Worm (Caenorhabditis elegans) whole organism, mixed stage, embryonic: ENCODE data around the gene arc-1.

Source experiments
- M03D4.4 ChIP-seq: sonication (generic microtip); optimal IDR thresholded peaks from 2 replicates; lab custom pipeline; 2017; ENCODE audit warnings: mild to moderate bottlenecking, missing genetic modification characterization, missing compliant biosample characterization
- bed-3 ChIP-seq: fragments of 200-800 bp; sonication (Bioruptor generic); optimal IDR thresholded peaks from 3 replicates; lab custom pipeline; 2018; ENCODE audit warnings: mild to moderate bottlenecking, missing genetic modification characterization, moderate library complexity, missing compliant biosample characterization
- blmp-1 ChIP-seq: fragments of 150-350 bp; optimal IDR thresholded peaks from 2 replicates; lab custom pipeline; 2014; ENCODE audit warnings: missing biosample characterization, missing genetic modification characterization
- ceh-39 ChIP-seq: fragments of 150-350 bp; optimal IDR thresholded peaks from 2 replicates; lab custom pipeline; 2014; ENCODE audit warnings: missing biosample characterization, missing genetic modification characterization
- ceh-83 ChIP-seq: fragments of 200-800 bp; sonication (Bioruptor generic); optimal IDR thresholded peaks from 2 replicates; lab custom pipeline; 2018; ENCODE audit warnings: mild to moderate bottlenecking, missing genetic modification characterization, missing compliant biosample characterization
- ces-1 ChIP-seq: fragments of 150-350 bp; optimal IDR thresholded peaks from 2 replicates; lab custom pipeline; 2014; ENCODE audit warnings: missing biosample characterization, missing genetic modification reagents, missing genetic modification characterization
- drap-1 ChIP-seq: fragments of 200-800 bp; sonication (Bioruptor generic); optimal IDR thresholded peaks from 3 replicates; lab custom pipeline; 2018; ENCODE audit warnings: mild to moderate bottlenecking, missing genetic modification characterization, missing compliant biosample characterization
- elt-1 ChIP-seq: sonication (generic microtip); optimal IDR thresholded peaks from 2 replicates; lab custom pipeline; 2017; ENCODE audit warnings: missing genetic modification characterization, mild to moderate bottlenecking, missing compliant biosample characterization, antibody characterized with exemption, moderate library complexity, borderline replicate concordance; ENCODE audit not compliant: insufficient read depth
- elt-3 ChIP-seq: fragments of 150-350 bp; optimal IDR thresholded peaks from 2 replicates; lab custom pipeline; 2014; ENCODE audit warnings: missing biosample characterization, missing genetic modification characterization
- flh-1 ChIP-seq: fragments of 200-800 bp; sonication (Bioruptor generic); optimal IDR thresholded peaks from 2 replicates; lab custom pipeline; 2018; ENCODE audit warnings: mild to moderate bottlenecking, missing genetic modification characterization, moderate library complexity, missing compliant biosample characterization
- ham-2 ChIP-seq: fragments of 200-800 bp; sonication (Bioruptor generic); optimal IDR thresholded peaks from 2 replicates; lab custom pipeline; 2018; ENCODE audit warnings: mild to moderate bottlenecking, missing genetic modification characterization, missing compliant biosample characterization
- hlh-1 ChIP-seq: fragments of 150-350 bp; optimal IDR thresholded peaks from 2 replicates; lab custom pipeline; 2014; ENCODE audit warnings: missing biosample characterization, missing genetic modification reagents, missing genetic modification characterization
- lin-13 ChIP-seq: fragments of 150-350 bp; optimal IDR thresholded peaks from 2 replicates; lab custom pipeline; 2014; ENCODE audit warnings: missing biosample characterization, missing genetic modification characterization
- lin-32 ChIP-seq: fragments of 200-800 bp; sonication (Bioruptor generic); optimal IDR thresholded peaks from 2 replicates; lab custom pipeline; 2018; ENCODE audit warnings: mild to moderate bottlenecking, missing genetic modification characterization, missing compliant biosample characterization
- lsy-2 ChIP-seq: fragments of 150-350 bp; optimal IDR thresholded peaks from 2 replicates; lab custom pipeline; 2014; ENCODE audit warnings: missing biosample characterization, missing genetic modification characterization
- mep-1 ChIP-seq: fragments of 150-350 bp; optimal IDR thresholded peaks from 2 replicates; lab custom pipeline; 2017; ENCODE audit warnings: missing biosample characterization, missing genetic modification reagents, missing genetic modification characterization, inconsistent platforms
- mls-2 ChIP-seq: sonication (generic microtip); optimal IDR thresholded peaks from 2 replicates; lab custom pipeline; 2016; ENCODE audit warnings: mild to moderate bottlenecking, missing genetic modification characterization, moderate library complexity, missing compliant biosample characterization
- nhr-2 ChIP-seq: fragments of 150-350 bp; optimal IDR thresholded peaks from 2 replicates; lab custom pipeline; 2014; ENCODE audit warnings: missing biosample characterization, missing genetic modification characterization
- nhr-237 ChIP-seq: fragments of 150-350 bp; optimal IDR thresholded peaks from 2 replicates; lab custom pipeline; 2014; ENCODE audit warnings: missing biosample characterization, missing genetic modification characterization
- nhr-28 ChIP-seq: fragments of 150-350 bp; optimal IDR thresholded peaks from 2 replicates; lab custom pipeline; 2014; ENCODE audit warnings: missing biosample characterization, missing genetic modification characterization
- nhr-76 ChIP-seq: sonication (generic microtip); optimal IDR thresholded peaks from 2 replicates; lab custom pipeline; 2017; ENCODE audit warnings: missing biosample characterization, missing genetic modification characterization
- pha-4 ChIP-seq: fragments of 150-350 bp; optimal IDR thresholded peaks from 2 replicates; lab custom pipeline; 2018; ENCODE audit warnings: missing biosample characterization, missing genetic modification reagents, missing genetic modification characterization
- sem-2 ChIP-seq: fragments of 200-800 bp; sonication (Bioruptor generic); optimal IDR thresholded peaks from 2 replicates; lab custom pipeline; 2018; ENCODE audit warnings: mild to moderate bottlenecking, missing genetic modification characterization, missing compliant biosample characterization
- sptf-1 ChIP-seq: sonication (generic microtip); optimal IDR thresholded peaks from 2 replicates; lab custom pipeline; 2017; ENCODE audit warnings: mild to moderate bottlenecking, missing genetic modification characterization, moderate library complexity, missing compliant biosample characterization
- tbx-8 ChIP-seq: fragments of 200-800 bp; sonication (Bioruptor generic); optimal IDR thresholded peaks from 2 replicates; lab custom pipeline; 2018; ENCODE audit warnings: mild to moderate bottlenecking, missing genetic modification characterization, moderate library complexity, missing compliant biosample characterization
- unc-120 ChIP-seq: sonication (generic microtip); optimal IDR thresholded peaks from 2 replicates; lab custom pipeline; 2017; ENCODE audit warnings: missing genetic modification characterization, missing compliant biosample characterization; ENCODE audit not compliant: poor library complexity, severe bottlenecking
- unc-39 ChIP-seq: fragments of 150-350 bp; optimal IDR thresholded peaks from 2 replicates; lab custom pipeline; 2014; ENCODE audit warnings: missing biosample characterization, missing genetic modification characterization
- unc-62 ChIP-seq: fragments of 150-350 bp; optimal IDR thresholded peaks from 2 replicates; lab custom pipeline; 2014; ENCODE audit warnings: missing biosample characterization, missing genetic modification reagents, missing genetic modification characterization
- ztf-11 ChIP-seq: fragments of 150-350 bp; optimal IDR thresholded peaks from 2 replicates; lab custom pipeline; 2014; ENCODE audit warnings: missing biosample characterization, missing genetic modification characterization

The arc-1 gene

DNA sequence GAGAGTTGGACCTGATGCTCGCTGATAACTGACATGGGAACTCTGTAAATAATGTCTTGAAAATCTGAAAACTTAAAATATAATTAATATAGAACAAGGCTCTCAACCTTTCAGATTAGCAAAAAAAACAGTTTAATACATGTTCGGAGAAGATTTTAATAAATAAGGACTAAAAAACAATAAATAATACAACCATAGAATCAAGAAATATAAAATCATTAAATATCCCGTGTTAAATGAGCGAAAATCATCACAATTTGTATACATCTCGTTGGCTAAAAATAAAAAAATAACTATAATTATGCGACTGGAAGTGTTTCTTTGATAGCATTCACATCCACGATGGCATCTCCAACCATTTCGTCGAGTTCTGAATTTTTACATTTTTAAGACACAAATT, 30.0 kb downstream of the arc-1 start, which contains the start of gene Y53C12A.10:
Y53C12A.10 (minus strand) TSS at position 101 of the 400 bp plus-strand sequence.
- TF ChIP-seq blmp-1 (no peak), ces-1 (GFP tag; lab: Kevin White, UChicago) (no peak), ham-2 (GFP tag; lab: Kevin White, UChicago) (no peak), unc-39 (tag; lab: Kevin White, UChicago) (no peak)
- TF ChIP-seq, all 35 proteins: peak for 0

DNA sequence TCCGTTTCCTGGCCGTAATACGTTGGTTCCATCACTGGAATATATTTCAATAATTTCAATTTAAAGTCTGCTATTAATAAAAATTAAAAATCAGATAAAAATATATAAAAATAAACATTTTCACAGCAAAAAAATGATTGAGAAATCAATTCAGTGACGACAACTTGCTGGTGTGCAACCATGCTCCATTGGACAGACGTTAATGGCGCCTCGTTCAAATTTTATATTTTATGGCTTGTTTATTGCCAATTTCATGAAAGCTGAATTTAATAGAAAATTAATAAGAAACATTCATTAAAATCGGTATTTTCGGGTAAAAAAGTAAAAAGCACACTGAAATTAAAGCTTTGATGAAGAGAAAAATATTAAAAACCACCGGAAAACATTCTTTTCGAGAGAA, 31.4 kb downstream of the arc-1 start, which contains the start of gene Y53C12A.3:
Y53C12A.3 (minus strand) TSS at position 34 of the 400 bp plus-strand sequence.
- TF ChIP-seq nhr-237 (tag; lab: Kevin White, UChicago), result peak; percentile 43
- peak; percentile 29 for TF ChIP-seq ces-1 (GFP tag; lab: Kevin White, UChicago)
- no peak for TF ChIP-seq ceh-39 (tag; lab: Kevin White, UChicago)
- TF ChIP-seq nhr-2, result peak; percentile 11
- TF ChIP-seq sptf-1, result no peak
- no peak for TF ChIP-seq nhr-76 (tag; lab: Kevin White, UChicago)
- peak; percentile 51 for TF ChIP-seq lsy-2 (tag; lab: Kevin White, UChicago)
- TF ChIP-seq mep-1 (tag; lab: Kevin White, UChicago), result peak; percentile 31

- TF ChIP-seq mep-1 (tag; lab: Kevin White, UChicago), result no peak
- TF ChIP-seq lin-32, result no peak
- no peak for TF ChIP-seq nhr-28
- TF ChIP-seq elt-3 (tag; lab: Kevin White, UChicago), result no peak
- TF ChIP-seq tbx-8 (GFP tag; lab: Kevin White, UChicago), result no peak
- no peak for TF ChIP-seq lsy-2 (tag; lab: Kevin White, UChicago)
- no peak for TF ChIP-seq ztf-11 (tag; lab: Kevin White, UChicago)
- TF ChIP-seq M03D4.4 (tag; lab: Kevin White, UChicago), result no peak
- no peak for TF ChIP-seq pha-4 (tag; lab: Kevin White, UChicago)
- no peak for TF ChIP-seq nhr-76 (tag; lab: Kevin White, UChicago)
- TF ChIP-seq unc-120 (tag; lab: Kevin White, UChicago), result no peak
- TF ChIP-seq drap-1 (GFP tag; lab: Kevin White, UChicago), result no peak
Measured at ce11 chrII:9708835-9709299, 34.1 kb downstream of the arc-1 start, which contains the start of gene glt-5. glt-5 (minus strand) TSS chrII:9708885.

DNA sequence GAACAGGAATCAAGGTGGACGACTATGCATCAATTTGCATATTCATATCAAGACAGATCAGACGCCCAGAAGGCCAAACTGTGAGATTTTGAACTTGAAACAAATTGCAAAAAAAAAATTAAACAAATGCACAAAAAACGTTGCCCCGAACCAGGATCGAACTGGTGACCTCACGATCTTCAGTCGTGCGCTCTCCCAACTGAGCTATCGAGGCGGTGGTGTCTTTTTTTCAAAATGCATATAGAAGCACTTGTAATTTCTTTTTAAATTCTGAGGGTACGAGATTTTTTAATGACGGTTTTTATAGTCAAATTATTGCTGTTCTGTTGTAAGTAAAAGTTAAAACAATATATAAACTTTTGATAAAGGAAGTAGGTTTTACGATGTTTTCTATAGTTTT, 38.3 kb downstream of the arc-1 start:
- no peak for TF ChIP-seq sptf-1
- TF ChIP-seq ceh-83 (GFP tag; lab: Kevin White, UChicago), result peak; percentile 55

DNA sequence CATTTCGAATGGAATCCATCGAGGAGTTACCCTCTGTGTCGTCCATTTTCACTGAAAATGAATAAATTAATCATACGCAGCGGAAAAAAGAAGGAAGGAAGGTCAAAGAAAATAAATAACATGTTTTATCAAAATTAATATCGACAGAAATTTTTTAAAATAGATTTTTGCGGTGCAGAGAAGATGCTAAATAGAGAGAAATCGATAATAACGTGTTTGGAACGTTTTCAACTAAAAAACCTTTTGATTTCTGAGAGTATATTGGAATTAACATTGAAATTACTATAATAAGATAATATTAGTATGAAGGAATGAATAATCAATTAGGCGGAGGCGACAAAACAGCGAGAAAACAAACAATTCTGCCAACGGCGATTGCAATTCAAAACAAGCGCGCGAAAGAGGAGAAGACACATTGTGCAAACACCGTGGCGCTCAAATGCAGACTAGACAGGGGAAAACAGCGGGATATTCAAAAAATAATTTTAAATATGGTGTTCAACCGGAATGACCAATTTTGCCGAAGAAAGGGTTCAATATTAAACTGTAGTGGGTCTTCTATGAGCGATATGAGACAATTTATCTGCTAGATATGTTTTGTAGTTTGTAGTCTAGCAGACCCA, 41.8 kb downstream of the arc-1 start, which contains the start of gene wee-1.3:
wee-1.3 (minus strand) TSS at position 51 of the 623 bp plus-strand sequence.
- TF ChIP-seq nhr-237 (tag; lab: Kevin White, UChicago), result peak; percentile 79
- no peak for TF ChIP-seq flh-1 (GFP tag; lab: Kevin White, UChicago)
- peak; percentile 45 for TF ChIP-seq ceh-39 (tag; lab: Kevin White, UChicago)
- peak; percentile 51 for TF ChIP-seq unc-120 (tag; lab: Kevin White, UChicago)
- peak; percentile 48 for TF ChIP-seq drap-1 (GFP tag; lab: Kevin White, UChicago)
- peak; percentile 75 for TF ChIP-seq mep-1 (tag; lab: Kevin White, UChicago)
- TF ChIP-seq ces-1 (GFP tag; lab: Kevin White, UChicago), result peak; percentile 58
- TF ChIP-seq lin-13, result peak; percentile 80
- TF ChIP-seq hlh-1 (tag; lab: Kevin White, UChicago), result peak; percentile 20
- peak; percentile 47 for TF ChIP-seq mls-2 (tag; lab: Kevin White, UChicago)
- TF ChIP-seq unc-62 (GFP tag; lab: Kevin White, UChicago), result no peak
- TF ChIP-seq lin-32, result no peak
- TF ChIP-seq bed-3 (GFP tag; lab: Kevin White, UChicago), result no peak
- TF ChIP-seq lsy-2 (tag; lab: Kevin White, UChicago), result peak; percentile 89
- TF ChIP-seq pha-4 (tag; lab: Kevin White, UChicago), result peak; percentile 78
- TF ChIP-seq, all 35 proteins: peak for 11

ce11 chrII:9717904-9718303, 43.1 kb downstream of the arc-1 start, which contains the start of gene Y53C12A.6:
Y53C12A.6 (minus strand) TSS chrII:9718004.
- TF ChIP-seq mep-1 (tag; lab: Kevin White, UChicago) (no peak), flh-1 (GFP tag; lab: Kevin White, UChicago) (no peak), ces-1 (GFP tag; lab: Kevin White, UChicago) (no peak), ceh-83 (GFP tag; lab: Kevin White, UChicago) (no peak), sem-2 (GFP tag; lab: Kevin White, UChicago) (no peak), M03D4.4 (tag; lab: Kevin White, UChicago) (no peak), bed-3 (GFP tag; lab: Kevin White, UChicago) (no peak), elt-3 (tag; lab: Kevin White, UChicago) (no peak), lsy-2 (tag; lab: Kevin White, UChicago) (no peak), nhr-2 (no peak), elt-1 (tag; lab: Kevin White, UChicago) (no peak)
- TF ChIP-seq, all 35 proteins: peak for 0
